Worm (Caenorhabditis elegans) whole organism, young adult: ENCODE measurements around the gene best-18.
"Not testable (repeated sequence)": the region's sequence is repeated elsewhere in the genome, so short reads cannot be mapped to it uniquely, and the experiment has no call there.

Experiments
- B0261.1 ChIP-seq: sonication (generic microtip); optimal IDR thresholded peaks from 2 replicates; lab custom pipeline; 2016; ENCODE audit warnings: mild to moderate bottlenecking, missing genetic modification characterization, moderate library complexity, missing compliant biosample characterization
- C06A6.2 ChIP-seq: fragments of 200-800 bp; sonication (Bioruptor generic); conservative IDR thresholded peaks from 2 replicates; pipeline ENCODE4 v1.3.6; 2022; ENCODE audit warnings: missing genetic modification characterization, missing compliant biosample characterization
- F22D6.2 ChIP-seq: sonication (generic microtip); optimal IDR thresholded peaks from 2 replicates; lab custom pipeline; 2016; ENCODE audit warnings: mild to moderate bottlenecking, missing genetic modification characterization, missing compliant biosample characterization
- F52B5.7 ChIP-seq: sonication (generic microtip); optimal IDR thresholded peaks from 2 replicates; lab custom pipeline; 2016; ENCODE audit warnings: mild to moderate bottlenecking, missing genetic modification characterization, missing compliant biosample characterization
- T07F8.4 ChIP-seq: sonication (generic microtip); optimal IDR thresholded peaks from 2 replicates; lab custom pipeline; 2016; ENCODE audit warnings: mild to moderate bottlenecking, missing genetic modification characterization, moderate library complexity, missing compliant biosample characterization
- Y79H2A.3 ChIP-seq: fragments of 200-800 bp; sonication (Bioruptor generic); conservative IDR thresholded peaks from 2 replicates; pipeline ENCODE4 v1.3.6; 2022; ENCODE audit warnings: missing genetic modification reagents, missing genetic modification characterization, missing compliant biosample characterization
- ZK185.1 ChIP-seq: sonication (generic microtip); optimal IDR thresholded peaks from 2 replicates; lab custom pipeline; 2016; ENCODE audit warnings: mild to moderate bottlenecking, missing genetic modification characterization, missing compliant biosample characterization; ENCODE audit not compliant: poor library complexity, severe bottlenecking
- athp-1 ChIP-seq: sonication (generic microtip); optimal IDR thresholded peaks from 2 replicates; lab custom pipeline; 2017; ENCODE audit warnings: mild to moderate bottlenecking, missing genetic modification characterization, missing compliant biosample characterization
- attf-5 ChIP-seq: fragments of 200-800 bp; sonication (Bioruptor generic); optimal IDR thresholded peaks from 2 replicates; lab custom pipeline; 2018; ENCODE audit warnings: mild to moderate bottlenecking, missing genetic modification characterization, missing compliant biosample characterization
- bed-1 ChIP-seq: fragments of 200-800 bp; sonication (Bioruptor generic); IDR thresholded peaks from 2 replicates; pipeline ENCODE4 v1.3.6; 2022; ENCODE audit warnings: missing genetic modification reagents, missing genetic modification characterization, missing compliant biosample characterization
- ceh-100 ChIP-seq: fragments of 200-800 bp; sonication (Bioruptor generic); IDR thresholded peaks from 2 replicates; pipeline ENCODE4 v1.3.6; 2022; ENCODE audit warnings: missing genetic modification reagents, missing genetic modification characterization, missing compliant biosample characterization
- ceh-79 ChIP-seq: sonication (generic microtip); optimal IDR thresholded peaks from 2 replicates; lab custom pipeline; 2017; ENCODE audit warnings: mild to moderate bottlenecking, missing genetic modification characterization, missing compliant biosample characterization
- ceh-91 ChIP-seq: fragments of 200-800 bp; sonication (Bioruptor generic); IDR thresholded peaks from 2 replicates; pipeline ENCODE4 v1.3.6; 2022; ENCODE audit warnings: missing genetic modification reagents, missing genetic modification characterization, missing compliant biosample characterization
- chd-7 ChIP-seq: sonication (generic microtip); optimal IDR thresholded peaks from 2 replicates; lab custom pipeline; 2016; ENCODE audit warnings: mild to moderate bottlenecking, missing genetic modification characterization, moderate library complexity, missing compliant biosample characterization
- dox-1 ChIP-seq: fragments of 200-800 bp; sonication (Bioruptor generic); IDR thresholded peaks from 2 replicates; pipeline ENCODE4 v1.3.6; 2022; ENCODE audit warnings: missing genetic modification reagents, missing genetic modification characterization, missing compliant biosample characterization
- ekl-4 ChIP-seq: fragments of 200-800 bp; sonication (Bioruptor generic); IDR thresholded peaks from 2 replicates; pipeline ENCODE4 v1.3.6; 2022; ENCODE audit warnings: missing genetic modification reagents, missing genetic modification characterization, missing compliant biosample characterization
- him-1 ChIP-seq: sonication (generic microtip); optimal IDR thresholded peaks from 2 replicates; lab custom pipeline; 2016; ENCODE audit warnings: missing genotype, missing genetic modification reagents, missing genetic modification characterization, missing compliant biosample characterization
- hlh-26 ChIP-seq: fragments of 200-800 bp; sonication (Bioruptor generic); conservative IDR thresholded peaks from 2 replicates; pipeline ENCODE4 v1.3.6; 2022; ENCODE audit warnings: missing genetic modification reagents, missing genetic modification characterization, missing compliant biosample characterization
- hmg-20 ChIP-seq: fragments of 200-800 bp; sonication (Bioruptor generic); IDR thresholded peaks from 2 replicates; pipeline ENCODE4 v1.3.6; 2022; ENCODE audit warnings: missing genetic modification reagents, missing genetic modification characterization, missing compliant biosample characterization
- lin-35 ChIP-seq, 3 experiments: fragments of 150-350 bp in 2 of 3; sonication (generic microtip) in 1 of 3; optimal IDR thresholded peaks; 2 replicates each; lab custom pipeline; 2014 to 2018; ENCODE audit warnings: missing biosample characterization in 3 of 3, missing genetic modification characterization in 3 of 3, missing genetic modification reagents in 3 of 3
- lir-1 ChIP-seq: fragments of 200-800 bp; sonication (Bioruptor generic); conservative IDR thresholded peaks from 2 replicates; pipeline ENCODE4 v1.3.6; 2022; ENCODE audit warnings: missing genetic modification reagents, missing genetic modification characterization, missing compliant biosample characterization
- madf-3 ChIP-seq: fragments of 200-800 bp; sonication (Bioruptor generic); IDR thresholded peaks from 2 replicates; pipeline ENCODE4 v1.3.6; 2022; ENCODE audit warnings: missing genetic modification reagents, missing genetic modification characterization, missing compliant biosample characterization
- madf-6 ChIP-seq: fragments of 200-800 bp; sonication (Bioruptor generic); IDR thresholded peaks from 2 replicates; pipeline ENCODE4 v1.3.6; 2022; ENCODE audit warnings: missing genetic modification reagents, missing genetic modification characterization, missing compliant biosample characterization
- mxl-1 ChIP-seq: sonication (generic microtip); optimal IDR thresholded peaks from 2 replicates; lab custom pipeline; 2016; ENCODE audit warnings: missing genetic modification characterization, missing compliant biosample characterization
- nfya-1 ChIP-seq: sonication (generic microtip); optimal IDR thresholded peaks from 2 replicates; lab custom pipeline; 2017; ENCODE audit warnings: antibody characterized with exemption, missing compliant biosample characterization, missing genetic modification characterization, borderline replicate concordance; ENCODE audit not compliant: insufficient read depth
- nhr-27 ChIP-seq: fragments of 200-800 bp; sonication (Bioruptor generic); optimal IDR thresholded peaks from 2 replicates; lab custom pipeline; 2018; ENCODE audit warnings: mild to moderate bottlenecking, missing genetic modification characterization, moderate library complexity, missing compliant biosample characterization
- nhr-80 ChIP-seq: sonication (generic microtip); optimal IDR thresholded peaks from 2 replicates; lab custom pipeline; 2016; ENCODE audit warnings: missing genetic modification characterization, missing compliant biosample characterization
- rcor-1 ChIP-seq: fragments of 200-800 bp; sonication (Bioruptor generic); IDR thresholded peaks from 2 replicates; pipeline ENCODE4 v1.3.6; 2022; ENCODE audit warnings: missing genetic modification reagents, missing genetic modification characterization, missing compliant biosample characterization
- rec-8 ChIP-seq, 2 experiments: sonication (generic microtip); optimal IDR thresholded peaks; 2 replicates each; lab custom pipeline; 2016; ENCODE audit warnings: mild to moderate bottlenecking in 2 of 2, missing genetic modification characterization in 2 of 2, missing genetic modification reagents in 2 of 2, missing genotype in 2 of 2, missing biosample characterization in 1 of 2, missing compliant biosample characterization in 1 of 2, moderate library complexity in 1 of 2
- snpc-3.4 ChIP-seq: sonication (generic microtip); optimal IDR thresholded peaks from 2 replicates; lab custom pipeline; 2017; ENCODE audit warnings: missing genetic modification characterization, mild to moderate bottlenecking, missing compliant biosample characterization, antibody characterized with exemption, moderate library complexity, missing genotype, missing genetic modification reagents
- tlf-1 ChIP-seq: fragments of 200-800 bp; sonication (Bioruptor generic); optimal IDR thresholded peaks from 2 replicates; lab custom pipeline; 2018; ENCODE audit warnings: mild to moderate bottlenecking, missing genetic modification characterization, missing compliant biosample characterization
- xnd-1 ChIP-seq: sonication (generic microtip); optimal IDR thresholded peaks from 2 replicates; lab custom pipeline; 2016; ENCODE audit warnings: missing genotype, missing genetic modification reagents, missing genetic modification characterization, missing compliant biosample characterization
- zfh-2 ChIP-seq: fragments of 200-800 bp; sonication (Bioruptor generic); conservative IDR thresholded peaks from 2 replicates; pipeline ENCODE4 v1.3.6; 2022; ENCODE audit warnings: missing genetic modification reagents, missing genetic modification characterization, missing compliant biosample characterization
- zim-3 ChIP-seq: sonication (generic microtip); optimal IDR thresholded peaks from 2 replicates; lab custom pipeline; 2017; ENCODE audit warnings: mild to moderate bottlenecking, missing genetic modification characterization, moderate library complexity, missing compliant biosample characterization
- ztf-28 ChIP-seq: fragments of 200-800 bp; sonication (Bioruptor generic); IDR thresholded peaks from 2 replicates; pipeline ENCODE4 v1.3.6; 2022; ENCODE audit warnings: missing genetic modification reagents, missing genetic modification characterization, missing compliant biosample characterization

best-18 gene

ce11 chrIII:10221860-10222259 is 9.7 kb downstream of the best-18 start, which contains the start of gene Y70G10A.4:
Gene Y70G10A.4, plus strand, starts transcription at chrIII:10222160.
- TF ChIP-seq attf-5; F52B5.7; rec-8 (tag; optimal IDR thresholded peaks at IDR 0.05; lab: Kevin White, UChicago): not testable (repeated sequence)
- TF ChIP-seq, all 124 proteins: peak for 0; not testable (repeated sequence) for 124

ce11 chrIII:10225056-10225455 is 12.9 kb downstream of the best-18 start:
- peak; percentile 89 for TF ChIP-seq ZK185.1 (tag; lab: Kevin White, UChicago)

ce11 chrIII:10231641-10232040 is 19.4 kb downstream of the best-18 start:
- TF ChIP-seq zfh-2 = no peak
- TF ChIP-seq athp-1 = no peak
- no peak for TF ChIP-seq dox-1
- TF ChIP-seq lir-1 = no peak
- TF ChIP-seq rcor-1 (GFP tag; lab: Robert Waterston, UW) = no peak
- no peak for TF ChIP-seq B0261.1 (tag; lab: Kevin White, UChicago)
- no peak for TF ChIP-seq xnd-1 (tag; lab: Kevin White, UChicago)
- no peak for TF ChIP-seq C06A6.2 (GFP tag; lab: Robert Waterston, UW)
- no peak for TF ChIP-seq F22D6.2 (tag; lab: Kevin White, UChicago)
- TF ChIP-seq hmg-20 (GFP tag; lab: Robert Waterston, UW) = no peak
- TF ChIP-seq tlf-1 (GFP tag; lab: Kevin White, UChicago) = no peak

- no peak for TF ChIP-seq xnd-1 (tag; lab: Kevin White, UChicago)
- no peak for TF ChIP-seq bed-1 (GFP tag; lab: Robert Waterston, UW)
- no peak for TF ChIP-seq madf-3
- no peak for TF ChIP-seq ceh-79
These were observed 21.8 kb downstream of the best-18 start, which contains the start of gene paml-1 for ce11 chrIII:10233979-10234378. Gene paml-1, minus strand, starts transcription at chrIII:10234079.

ce11 chrIII:10236291-10236871 is 24.2 kb downstream of the best-18 start:
- TF ChIP-seq nhr-80 (tag; lab: Kevin White, UChicago) = no peak
- no peak for TF ChIP-seq ekl-4 (GFP tag; lab: Robert Waterston, UW)
- TF ChIP-seq lin-35 (GFP tag; optimal IDR thresholded peaks at IDR 0.05; lab: Kevin White, UChicago) = no peak
- TF ChIP-seq ceh-100 (GFP tag; lab: Robert Waterston, UW) = no peak
- TF ChIP-seq nhr-27 = no peak
- no peak for TF ChIP-seq Y79H2A.3 (GFP tag; lab: Robert Waterston, UW)
- no peak for TF ChIP-seq B0261.1 (tag; lab: Kevin White, UChicago)
- no peak for TF ChIP-seq T07F8.4 (tag; lab: Kevin White, UChicago)
- TF ChIP-seq madf-6 (GFP tag; lab: Robert Waterston, UW) = no peak
- TF ChIP-seq snpc-3.4 = no peak
- TF ChIP-seq him-1 = no peak
- TF ChIP-seq zim-3 (tag; lab: Kevin White, UChicago) = no peak
- TF ChIP-seq hlh-26 (GFP tag; lab: Robert Waterston, UW) = no peak
- no peak for TF ChIP-seq mxl-1 (tag; lab: Kevin White, UChicago)
- no peak for TF ChIP-seq madf-3
- no peak for TF ChIP-seq chd-7 (tag; lab: Kevin White, UChicago)
- no peak for TF ChIP-seq nfya-1 (tag; lab: Kevin White, UChicago)
- TF ChIP-seq ceh-91 (GFP tag; lab: Robert Waterston, UW) = no peak
- no peak for TF ChIP-seq ztf-28
- no peak for TF ChIP-seq rcor-1 (GFP tag; lab: Robert Waterston, UW)
- TF ChIP-seq, all 124 proteins: peak for 0
